Worm (Caenorhabditis elegans) whole organism, L4/young adult: ENCODE data around the gene F37B12.3.

Experiments
- W03F9.2 ChIP-seq: fragments of 150-350 bp; optimal IDR thresholded peaks from 2 replicates; lab custom pipeline; 2014; ENCODE audit warnings: missing biosample characterization, missing genetic modification characterization
- dao-5 ChIP-seq: sonication (generic microtip); optimal IDR thresholded peaks from 2 replicates; lab custom pipeline; 2016; ENCODE audit warnings: missing genotype, missing genetic modification characterization, moderate library complexity, missing compliant biosample characterization
- him-1 ChIP-seq: sonication (generic microtip); optimal IDR thresholded peaks from 2 replicates; lab custom pipeline; 2016; ENCODE audit warnings: missing genotype, missing genetic modification reagents, missing genetic modification characterization, missing compliant biosample characterization

F37B12.3 gene

ce11 chrII:8997479-8997878 lies 43.7 kb downstream of the F37B12.3 start, which contains the start of the genes F44G4.3 and tdp-1:
Gene F44G4.3, minus strand, starts transcription at chrII:8997662.
Gene tdp-1, plus strand, starts transcription at chrII:8997825.
- TF ChIP-seq dao-5 (tag; lab: Kevin White, UChicago), result no peak
- TF ChIP-seq W03F9.2 (tag; lab: Kevin White, UChicago), result no peak
- TF ChIP-seq him-1 (tag; lab: Kevin White, UChicago), result no peak

- TF ChIP-seq him-1 (tag; lab: Kevin White, UChicago) (no peak), W03F9.2 (tag; lab: Kevin White, UChicago) (no peak), dao-5 (tag; lab: Kevin White, UChicago) (no peak)
Measured at ce11 chrII:8996064-8996463, 45.1 kb downstream of the F37B12.3 start, which contains the start of gene ndub-2. Gene ndub-2, plus strand, starts transcription at chrII:8996364.

DNA sequence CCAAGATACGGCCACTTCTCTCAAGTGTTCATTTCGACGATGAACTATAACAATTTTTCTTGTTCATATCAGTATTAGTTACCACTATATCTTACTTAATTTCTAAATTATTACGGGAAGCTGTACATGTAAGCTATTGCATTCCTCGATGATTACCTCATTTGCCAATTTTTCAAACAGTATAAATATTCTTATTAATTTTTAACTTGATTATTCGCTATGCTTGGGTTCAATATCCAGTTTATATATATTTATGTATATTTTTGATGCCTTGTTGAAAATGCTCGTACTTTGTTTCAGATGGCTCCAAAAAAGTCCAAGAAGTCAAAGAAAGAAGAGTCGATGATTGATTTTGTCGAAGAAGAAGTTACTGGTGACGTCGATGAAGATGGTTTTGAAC lies 46.9 kb downstream of the F37B12.3 start, which contains the start of gene F44G4.1:
TSS of gene F44G4.1 (plus strand) at position 301 of the 400 bp plus-strand sequence.
- TF ChIP-seq him-1 (tag; lab: Kevin White, UChicago) (no peak), W03F9.2 (tag; lab: Kevin White, UChicago) (no peak), dao-5 (tag; lab: Kevin White, UChicago) (no peak)

ce11 chrII:8992780-8993179 lies 48.4 kb downstream of the F37B12.3 start, which contains the start of gene ooc-5:
Gene ooc-5, plus strand, starts transcription at chrII:8993160.
- TF ChIP-seq W03F9.2 (tag; lab: Kevin White, UChicago), result no peak

DNA sequence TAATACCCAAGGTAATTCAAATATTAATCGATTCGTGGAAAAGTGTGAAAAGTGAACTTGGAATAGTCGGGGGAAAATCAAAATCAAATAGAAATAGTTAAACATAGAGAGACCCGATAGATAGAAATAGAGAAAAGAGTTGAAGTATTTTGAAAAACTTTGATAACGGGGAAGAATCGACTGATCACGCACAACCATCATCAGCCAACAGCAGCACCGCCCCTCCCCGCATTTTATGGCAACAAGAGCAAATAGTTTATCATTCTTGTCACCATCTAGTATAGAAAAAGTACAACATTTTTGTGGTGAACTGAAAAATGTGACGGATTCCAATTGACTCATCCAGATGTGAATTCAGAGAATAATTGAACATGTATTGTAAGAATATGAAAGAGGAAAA lies 49.6 kb downstream of the F37B12.3 start:
- TF ChIP-seq W03F9.2 (tag; lab: Kevin White, UChicago), result no peak
- no peak for TF ChIP-seq him-1 (tag; lab: Kevin White, UChicago)
- TF ChIP-seq dao-5 (tag; lab: Kevin White, UChicago), result no peak

ce11 chrII:8990267-8990666 lies 50.9 kb downstream of the F37B12.3 start:
- no peak for TF ChIP-seq W03F9.2 (tag; lab: Kevin White, UChicago)
- no peak for TF ChIP-seq him-1 (tag; lab: Kevin White, UChicago)
- no peak for TF ChIP-seq dao-5 (tag; lab: Kevin White, UChicago)
